Fruit fly (Drosophila melanogaster): Measurements from ENCODE around the gene CG7920.

The CG7920 gene

DNA sequence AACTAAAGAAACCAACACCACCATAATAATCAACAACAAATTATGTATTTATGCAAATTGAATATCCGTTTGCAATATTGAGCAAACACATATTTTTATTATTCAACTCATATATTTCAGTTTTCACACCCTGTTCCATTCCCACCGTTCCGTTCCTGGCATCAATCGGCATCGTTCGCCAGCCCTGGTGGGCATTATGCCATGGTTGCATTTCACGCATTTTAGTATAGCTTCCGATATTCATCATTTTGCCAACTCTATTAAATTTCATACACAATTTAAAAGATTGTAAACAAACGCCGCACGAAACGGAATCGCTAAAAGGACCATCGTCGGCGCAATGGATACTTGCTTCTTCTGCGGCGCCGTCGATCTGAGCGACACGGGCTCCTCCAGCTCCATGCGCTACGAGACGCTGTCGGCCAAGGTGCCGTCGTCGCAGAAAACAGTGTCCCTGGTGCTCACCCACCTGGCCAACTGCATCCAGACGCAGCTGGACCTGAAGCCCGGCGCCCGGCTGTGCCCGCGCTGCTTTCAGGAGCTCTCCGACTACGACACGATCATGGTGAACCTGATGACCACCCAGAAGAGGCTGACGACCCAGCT lies 28.2 kb upstream of the CG7920 start, which contains the start of gene Sry-delta (continued):
- TF ChIP-seq Doc2 (GFP tag; IDR thresholded peaks at IDR 0.05): no peak
- TF ChIP-seq CG13287 (GFP tag; IDR thresholded peaks at IDR 0.05; ENCODE audit: partially characterized antibody): peak; percentile 89
- peak; percentile 73 for TF ChIP-seq Mad (GFP tag; optimal IDR thresholded peaks at IDR 0.05)
- TF ChIP-seq CG8765 (GFP tag; IDR thresholded peaks at IDR 0.05): peak; percentile 57; the same call in 1 of the 2 replicates
- peak; percentile 77 for TF ChIP-seq Ada2b (GFP tag; IDR thresholded peaks at IDR 0.05)
- peak; percentile 46 for TF ChIP-seq fd96Cb (tag; optimal IDR thresholded peaks at IDR 0.05)
- TF ChIP-seq chinmo (GFP tag; IDR thresholded peaks at IDR 0.05; ENCODE audit: partially characterized antibody): 0 out of 4 replicates have a peak, but pooled peaks have one; percentile 22
- TF ChIP-seq amos (GFP tag; IDR thresholded peaks at IDR 0.05; ENCODE audit: partially characterized antibody): peak; percentile 81
- TF ChIP-seq CG6683 (GFP tag; optimal IDR thresholded peaks at IDR 0.05): peak; percentile 50
- peak; percentile 92 for TF ChIP-seq CG9876 (GFP tag; optimal IDR thresholded peaks at IDR 0.05)
- peak; percentile 61 for TF ChIP-seq kay (GFP tag; optimal IDR thresholded peaks at IDR 0.05)
- TF ChIP-seq br (optimal IDR thresholded peaks at IDR 0.05): no peak
- TF ChIP-seq bsh (GFP tag; optimal IDR thresholded peaks at IDR 0.05): peak in 1 of 2 experiments; percentile 58
- TF ChIP-seq fru (optimal IDR thresholded peaks at IDR 0.05): no peak
- peak; percentile 55 for TF ChIP-seq CG12744 (GFP tag; optimal IDR thresholded peaks at IDR 0.05)
- peak; percentile 74 for TF ChIP-seq CG17186 (GFP tag; optimal IDR thresholded peaks at IDR 0.05)
- no peak for TF ChIP-seq odd (GFP tag; optimal IDR thresholded peaks at IDR 0.05)
- TF ChIP-seq knrl (GFP tag; IDR thresholded peaks at IDR 0.05; ENCODE audit: partially characterized antibody): peak; percentile 79
- TF ChIP-seq unpg (GFP tag; optimal IDR thresholded peaks at IDR 0.05): peak; percentile 68
- peak; percentile 26 for TF ChIP-seq CG6813 (GFP tag; optimal IDR thresholded peaks at IDR 0.05)
- peak; percentile 56; the same call in 1 of the 2 replicates for TF ChIP-seq wdn (GFP tag; IDR thresholded peaks at IDR 0.05)
- TF ChIP-seq hth (optimal IDR thresholded peaks at IDR 0.05): no peak
- TF ChIP-seq hkb (optimal IDR thresholded peaks at IDR 0.05): no peak
- TF ChIP-seq hkb (GFP tag; IDR thresholded peaks at IDR 0.05): peak; percentile 75
- no peak for TF ChIP-seq sc (optimal IDR thresholded peaks at IDR 0.05)
- TF ChIP-seq sc (GFP tag; optimal IDR thresholded peaks at IDR 0.05): peak; percentile 19
- TF ChIP-seq Poxn (GFP tag; IDR thresholded peaks at IDR 0.05): peak; percentile 42; the same call in 1 of the 2 replicates
- TF ChIP-seq trem (tag; optimal IDR thresholded peaks at IDR 0.05): peak; percentile 83
- peak; percentile 72 for TF ChIP-seq PHDP (tag; optimal IDR thresholded peaks at IDR 0.05)
- peak; percentile 28 for TF ChIP-seq cato (GFP tag; optimal IDR thresholded peaks at IDR 0.05; ENCODE audit: borderline replicate concordance)
- no peak for TF ChIP-seq jing (GFP tag; optimal IDR thresholded peaks at IDR 0.05)
- TF ChIP-seq Mrtf (GFP tag; IDR thresholded peaks at IDR 0.05): peak; percentile 58; the same call in 1 of the 3 replicates
- TF ChIP-seq nom (GFP tag; optimal IDR thresholded peaks at IDR 0.05): peak; percentile 70
- peak; percentile 58; the same call in 1 of the 2 replicates for TF ChIP-seq CG4404 (GFP tag; IDR thresholded peaks at IDR 0.05)
- peak; percentile 84 for TF ChIP-seq CG11247 (GFP tag; IDR thresholded peaks at IDR 0.05)
- TF ChIP-seq CG34422 (GFP tag; IDR thresholded peaks at IDR 0.05): peak; percentile 84
- TF ChIP-seq CG6854 (GFP tag; optimal IDR thresholded peaks at IDR 0.05): no peak
- peak; percentile 21 for TF ChIP-seq kah (GFP tag; optimal IDR thresholded peaks at IDR 0.05)
- peak; percentile 80 for TF ChIP-seq unc-4 (GFP tag; IDR thresholded peaks at IDR 0.05; ENCODE audit: partially characterized antibody)
- TF ChIP-seq croc (GFP tag; conservative IDR thresholded peaks at IDR 0.05): no peak; the same call in 1 of the 3 replicates
- TF ChIP-seq Dp (GFP tag; optimal IDR thresholded peaks at IDR 0.05): peak; percentile 56
- peak; percentile 68 for TF ChIP-seq lbe (GFP tag; optimal IDR thresholded peaks at IDR 0.05)
- TF ChIP-seq CG15011 (GFP tag; optimal IDR thresholded peaks at IDR 0.05): no peak
- peak; percentile 83 for TF ChIP-seq NfI (GFP tag; optimal IDR thresholded peaks at IDR 0.05)
- TF ChIP-seq oc (tag; optimal IDR thresholded peaks at IDR 0.05): no peak
- TF ChIP-seq fd102C (GFP tag; optimal IDR thresholded peaks at IDR 0.05): peak; percentile 44
- TF ChIP-seq CG3838 (GFP tag; optimal IDR thresholded peaks at IDR 0.05): peak; percentile 20
- TF ChIP-seq CG12219 (GFP tag; optimal IDR thresholded peaks at IDR 0.05): peak; percentile 23
- TF ChIP-seq row (GFP tag; IDR thresholded peaks at IDR 0.05): peak; percentile 96
- TF ChIP-seq Sry-β (GFP tag; optimal IDR thresholded peaks at IDR 0.05): peak; percentile 83
